Worm (Caenorhabditis elegans) whole organism, L4/young adult: Measurements from ENCODE around the gene F08C6.18.

Experiments
- W03F9.2 ChIP-seq: fragments of 150-350 bp; optimal IDR thresholded peaks from 2 replicates; lab custom pipeline; 2014; ENCODE audit warnings: missing biosample characterization, missing genetic modification characterization
- dao-5 ChIP-seq: sonication (generic microtip); optimal IDR thresholded peaks from 2 replicates; lab custom pipeline; 2016; ENCODE audit warnings: missing genotype, missing genetic modification characterization, moderate library complexity, missing compliant biosample characterization
- him-1 ChIP-seq: sonication (generic microtip); optimal IDR thresholded peaks from 2 replicates; lab custom pipeline; 2016; ENCODE audit warnings: missing genotype, missing genetic modification reagents, missing genetic modification characterization, missing compliant biosample characterization

DNA sequence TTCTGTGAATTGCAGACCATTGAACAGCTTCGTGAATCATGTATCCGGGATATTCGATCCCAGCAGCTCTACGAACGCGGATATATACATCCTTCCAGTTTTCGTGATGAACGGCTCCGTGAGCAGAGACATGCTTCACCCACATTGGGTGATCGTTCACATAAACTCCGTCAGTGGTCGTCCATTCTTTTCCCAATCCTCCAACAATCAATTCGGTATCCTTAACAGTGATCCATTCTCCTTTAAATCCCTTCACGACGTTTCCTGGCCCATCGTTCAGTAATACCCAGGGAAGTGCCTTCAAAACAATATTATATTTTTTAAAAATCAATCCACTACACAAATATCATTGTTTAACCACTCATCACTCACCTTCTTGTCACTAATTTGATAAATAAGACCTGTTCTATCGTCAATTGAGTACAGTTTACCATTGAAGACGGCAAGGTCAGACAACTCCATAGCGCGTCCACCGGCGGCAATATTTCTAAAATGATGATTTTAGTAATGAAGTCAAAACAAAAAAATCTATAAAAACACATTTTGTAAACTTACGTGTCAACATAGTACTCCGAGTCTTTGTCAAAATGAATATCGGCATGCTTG lies 4.6 kb downstream of the F08C6.18 start:
- TF ChIP-seq W03F9.2 (tag; lab: Kevin White, UChicago), result no peak
- TF ChIP-seq him-1 (tag; lab: Kevin White, UChicago), result no peak
- TF ChIP-seq dao-5 (tag; lab: Kevin White, UChicago), result no peak
